Fruit fly (Drosophila melanogaster) whole organism, embryonic: ENCODE data around the gene chic.
A peak's percentile ranks its signal among the peaks of the same experiment; 100 is the strongest.

Experiments
- Abd-B ChIP-seq: fragments of 200-800 bp; sonication (Bioruptor generic); optimal IDR thresholded peaks from 2 replicates; lab custom pipeline; 2018; ENCODE audit warnings: missing biosample characterization, mild to moderate bottlenecking, missing genetic modification characterization, moderate library complexity
- Antp ChIP-seq: fragments of 200-800 bp; sonication (Bioruptor generic); optimal IDR thresholded peaks from 3 replicates; lab custom pipeline; 2016; ENCODE audit warnings: missing biosample characterization, missing genetic modification characterization
- Asciz ChIP-seq: fragments of 200-800 bp; sonication (Bioruptor generic); optimal IDR thresholded peaks from 2 replicates; lab custom pipeline; 2017; ENCODE audit warnings: missing biosample characterization, mild to moderate bottlenecking, missing genetic modification characterization, missing genetic modification reagents
- CG12219 ChIP-seq: fragments of 200-800 bp; sonication (Bioruptor generic); optimal IDR thresholded peaks from 3 replicates; lab custom pipeline; 2018; ENCODE audit warnings: missing biosample characterization, mild to moderate bottlenecking, missing genetic modification characterization
- CG13296 ChIP-seq: fragments of 200-800 bp; sonication (Bioruptor generic); optimal IDR thresholded peaks from 3 replicates; lab custom pipeline; 2018; ENCODE audit warnings: missing biosample characterization, mild to moderate bottlenecking, missing genetic modification characterization
- CG13894 ChIP-seq: fragments of 200-800 bp; sonication (Bioruptor generic); optimal IDR thresholded peaks from 3 replicates; lab custom pipeline; 2018; ENCODE audit warnings: missing biosample characterization, mild to moderate bottlenecking, missing genetic modification characterization, moderate library complexity
- CG14014 ChIP-seq: fragments of 200-800 bp; sonication (Bioruptor generic); IDR thresholded peaks from 2 replicates; pipeline ENCODE4 v1.3.6; 2022; ENCODE audit warnings: missing biosample characterization, missing genetic modification characterization
- CG15269 ChIP-seq: fragments of 200-800 bp; sonication (Bioruptor generic); optimal IDR thresholded peaks from 2 replicates; lab custom pipeline; 2018; ENCODE audit warnings: missing biosample characterization, mild to moderate bottlenecking, missing genetic modification characterization, moderate library complexity
- CG17612 ChIP-seq: fragments of 200-800 bp; sonication (Bioruptor generic); IDR thresholded peaks from 2 replicates; pipeline ENCODE4 v1.3.6; 2022; ENCODE audit warnings: missing biosample characterization, missing genetic modification characterization
- CG17802 ChIP-seq: fragments of 200-800 bp; sonication (Bioruptor generic); optimal IDR thresholded peaks from 2 replicates; lab custom pipeline; 2018; ENCODE audit warnings: missing biosample characterization, mild to moderate bottlenecking, missing genetic modification characterization, moderate library complexity
- CG2889 ChIP-seq: fragments of 200-800 bp; sonication (Bioruptor generic); IDR thresholded peaks from 3 replicates; pipeline ENCODE4 v1.3.6; 2022; ENCODE audit warnings: missing biosample characterization, missing genetic modification characterization
- CG30403 ChIP-seq: fragments of 200-800 bp; sonication (Bioruptor generic); optimal IDR thresholded peaks from 3 replicates; lab custom pipeline; 2016; ENCODE audit warnings: missing biosample characterization, missing genetic modification characterization
- CG3065 ChIP-seq: fragments of 200-800 bp; sonication (Bioruptor generic); optimal IDR thresholded peaks from 2 replicates; lab custom pipeline; 2016; ENCODE audit warnings: missing biosample characterization, missing genetic modification characterization
- CG31441 ChIP-seq: fragments of 200-800 bp; sonication (Bioruptor generic); IDR thresholded peaks from 2 replicates; pipeline ENCODE4 v1.3.6; 2022; ENCODE audit warnings: missing biosample characterization, missing genetic modification characterization
- CG32772 ChIP-seq: fragments of 200-800 bp; sonication (Bioruptor generic); IDR thresholded peaks from 2 replicates; pipeline ENCODE4 v1.3.6; 2022; ENCODE audit warnings: missing biosample characterization, missing genetic modification characterization
- CG3838 ChIP-seq: fragments of 200-800 bp; sonication (Bioruptor generic); optimal IDR thresholded peaks from 3 replicates; lab custom pipeline; 2016; ENCODE audit warnings: missing biosample characterization, missing genetic modification characterization
- CG4328 ChIP-seq: fragments of 200-800 bp; sonication (Bioruptor generic); optimal IDR thresholded peaks from 3 replicates; lab custom pipeline; 2017; ENCODE audit warnings: missing biosample characterization, missing genetic modification reagents, missing genetic modification characterization
- CG5245 ChIP-seq: fragments of 200-800 bp; sonication (Bioruptor generic); optimal IDR thresholded peaks from 3 replicates; lab custom pipeline; 2016; ENCODE audit warnings: missing biosample characterization, missing genetic modification characterization
- CG7745 ChIP-seq: fragments of 200-800 bp; sonication (Bioruptor generic); optimal IDR thresholded peaks from 2 replicates; lab custom pipeline; 2018; ENCODE audit warnings: missing biosample characterization, mild to moderate bottlenecking, missing genetic modification characterization, moderate library complexity
- CG8281 ChIP-seq: fragments of 200-800 bp; sonication (Bioruptor generic); optimal IDR thresholded peaks from 2 replicates; lab custom pipeline; 2018; ENCODE audit warnings: missing biosample characterization, mild to moderate bottlenecking, missing genetic modification characterization, moderate library complexity
- CG8388 ChIP-seq: fragments of 200-800 bp; sonication (Bioruptor generic); optimal IDR thresholded peaks from 2 replicates; lab custom pipeline; 2019; ENCODE audit warnings: missing biosample characterization, mild to moderate bottlenecking, missing genetic modification characterization, moderate library complexity
- CG9817 ChIP-seq: fragments of 200-800 bp; sonication (Bioruptor generic); optimal IDR thresholded peaks from 2 replicates; lab custom pipeline; 2018; ENCODE audit warnings: missing biosample characterization, mild to moderate bottlenecking, missing genetic modification characterization, moderate library complexity
- Chrac-16 ChIP-seq: fragments of 200-800 bp; sonication (Bioruptor generic); optimal IDR thresholded peaks from 3 replicates; lab custom pipeline; 2016; ENCODE audit warnings: missing biosample characterization, missing genetic modification characterization
- Drgx ChIP-seq: fragments of 200-800 bp; sonication (Bioruptor generic); IDR thresholded peaks from 2 replicates; pipeline ENCODE4 v1.3.6; 2022; ENCODE audit warnings: missing biosample characterization, missing genetic modification characterization
- GATAe ChIP-seq: fragments of 200-800 bp; sonication (Bioruptor generic); conservative IDR thresholded peaks from 2 replicates; pipeline ENCODE4 v1.3.6; 2022; ENCODE audit warnings: missing biosample characterization, missing genetic modification characterization
- H2.0 ChIP-seq: fragments of 200-800 bp; sonication (Bioruptor generic); IDR thresholded peaks from 2 replicates; pipeline ENCODE4 v1.3.6; 2022; ENCODE audit warnings: missing biosample characterization, missing genetic modification characterization
- Mad ChIP-seq: fragments of 200-800 bp; sonication (Bioruptor generic); optimal IDR thresholded peaks from 2 replicates; lab custom pipeline; 2016; ENCODE audit warnings: missing biosample characterization, missing genetic modification characterization
- Max ChIP-seq: fragments of 200-800 bp; sonication (Bioruptor generic); optimal IDR thresholded peaks from 2 replicates; lab custom pipeline; 2016; ENCODE audit warnings: missing biosample characterization, mild to moderate bottlenecking, missing genetic modification characterization
- NfI ChIP-seq: fragments of 200-800 bp; sonication (Bioruptor generic); optimal IDR thresholded peaks from 3 replicates; lab custom pipeline; 2018; ENCODE audit warnings: missing biosample characterization, mild to moderate bottlenecking, missing genetic modification characterization, moderate library complexity
- Sox100B ChIP-seq: fragments of 200-800 bp; sonication (Bioruptor generic); optimal IDR thresholded peaks from 3 replicates; lab custom pipeline; 2018; ENCODE audit warnings: missing biosample characterization, mild to moderate bottlenecking, missing genetic modification characterization
- Sox102F ChIP-seq: fragments of 200-800 bp; sonication (Bioruptor generic); optimal IDR thresholded peaks from 2 replicates; lab custom pipeline; 2018; ENCODE audit warnings: missing biosample characterization, mild to moderate bottlenecking, missing genetic modification characterization, moderate library complexity
- Ssrp ChIP-seq: fragments of 200-800 bp; sonication (Bioruptor generic); optimal IDR thresholded peaks from 2 replicates; lab custom pipeline; 2018; ENCODE audit warnings: missing biosample characterization, mild to moderate bottlenecking, missing genetic modification characterization, moderate library complexity
- bowl ChIP-seq: fragments of 200-800 bp; sonication (Bioruptor generic); IDR thresholded peaks from 2 replicates; pipeline ENCODE4 v1.3.6; 2022; ENCODE audit warnings: missing biosample characterization, missing genetic modification characterization
- btn ChIP-seq: fragments of 200-800 bp; sonication (Bioruptor generic); optimal IDR thresholded peaks from 2 replicates; lab custom pipeline; 2016; ENCODE audit warnings: missing biosample characterization, missing genetic modification characterization
- cato ChIP-seq: fragments of 200-800 bp; sonication (Bioruptor generic); optimal IDR thresholded peaks from 2 replicates; lab custom pipeline; 2016; ENCODE audit warnings: missing biosample characterization, missing genetic modification characterization, borderline replicate concordance
- crol ChIP-seq: fragments of 200-800 bp; sonication (Bioruptor generic); IDR thresholded peaks from 2 replicates; pipeline ENCODE4 v1.3.6; 2022; ENCODE audit warnings: missing biosample characterization, missing genetic modification characterization
- exex ChIP-seq: fragments of 200-800 bp; sonication (Bioruptor generic); optimal IDR thresholded peaks from 4 replicates; lab custom pipeline; 2018; ENCODE audit warnings: missing biosample characterization, mild to moderate bottlenecking, missing genetic modification characterization, moderate library complexity
- gem ChIP-seq: fragments of 200-800 bp; sonication (Bioruptor generic); optimal IDR thresholded peaks from 2 replicates; lab custom pipeline; 2019; ENCODE audit warnings: missing biosample characterization, mild to moderate bottlenecking, missing genetic modification characterization, moderate library complexity
- lab ChIP-seq: fragments of 200-800 bp; sonication (Bioruptor generic); optimal IDR thresholded peaks from 3 replicates; lab custom pipeline; 2017; ENCODE audit warnings: missing biosample characterization, missing genetic modification characterization, mild to moderate bottlenecking, moderate library complexity, missing genetic modification reagents
- mam ChIP-seq: fragments of 200-800 bp; sonication (Bioruptor generic); optimal IDR thresholded peaks from 3 replicates; lab custom pipeline; 2016; ENCODE audit warnings: missing biosample characterization, missing genetic modification characterization
- odd ChIP-seq: fragments of 200-800 bp; sonication (Bioruptor generic); optimal IDR thresholded peaks from 2 replicates; lab custom pipeline; 2017; ENCODE audit warnings: missing biosample characterization, mild to moderate bottlenecking, missing genetic modification characterization
- org-1 ChIP-seq: fragments of 200-800 bp; sonication (Bioruptor generic); optimal IDR thresholded peaks from 2 replicates; lab custom pipeline; 2017; ENCODE audit warnings: missing biosample characterization, missing genetic modification characterization
- peb ChIP-seq: fragments of 200-800 bp; sonication (Bioruptor generic); IDR thresholded peaks from 2 replicates; pipeline ENCODE4 v1.3.6; 2022; ENCODE audit warnings: missing biosample characterization, missing genetic modification characterization
- phol ChIP-seq: fragments of 200-800 bp; sonication (Bioruptor generic); optimal IDR thresholded peaks from 3 replicates; lab custom pipeline; 2018; ENCODE audit warnings: missing biosample characterization, mild to moderate bottlenecking, missing genetic modification characterization, moderate library complexity
- schlank ChIP-seq: fragments of 200-800 bp; sonication (Bioruptor generic); optimal IDR thresholded peaks from 2 replicates; lab custom pipeline; 2018; ENCODE audit warnings: missing biosample characterization, mild to moderate bottlenecking, missing genetic modification characterization
- sd ChIP-seq: fragments of 200-800 bp; sonication (Bioruptor generic); optimal IDR thresholded peaks from 3 replicates; lab custom pipeline; 2018; ENCODE audit warnings: missing biosample characterization, mild to moderate bottlenecking, missing genetic modification characterization, moderate library complexity
- seq ChIP-seq: fragments of 200-800 bp; sonication (Bioruptor generic); IDR thresholded peaks from 2 replicates; pipeline ENCODE4 v1.3.6; 2022; ENCODE audit warnings: missing biosample characterization, missing genetic modification characterization
- sob ChIP-seq: fragments of 200-800 bp; sonication (Bioruptor generic); IDR thresholded peaks from 2 replicates; pipeline ENCODE4 v1.3.6; 2022; ENCODE audit warnings: missing biosample characterization, missing genetic modification characterization
- tap ChIP-seq: fragments of 200-800 bp; optimal IDR thresholded peaks from 3 replicates; lab custom pipeline; 2019; ENCODE audit warnings: missing biosample characterization, mild to moderate bottlenecking, missing genetic modification characterization, moderate library complexity
- tin ChIP-seq: fragments of 200-800 bp; sonication (Bioruptor generic); optimal IDR thresholded peaks from 3 replicates; lab custom pipeline; 2016; ENCODE audit warnings: missing biosample characterization, missing genetic modification characterization
- toy ChIP-seq: fragments of 200-800 bp; sonication (Bioruptor generic); IDR thresholded peaks from 2 replicates; pipeline ENCODE4 v1.3.6; 2022; ENCODE audit warnings: missing biosample characterization, missing genetic modification characterization
- zfh1 ChIP-seq: fragments of 200-800 bp; sonication (Bioruptor generic); IDR thresholded peaks from 3 replicates; pipeline ENCODE4 v1.3.6; 2022; ENCODE audit warnings: missing biosample characterization, missing genetic modification characterization

The chic gene

DNA sequence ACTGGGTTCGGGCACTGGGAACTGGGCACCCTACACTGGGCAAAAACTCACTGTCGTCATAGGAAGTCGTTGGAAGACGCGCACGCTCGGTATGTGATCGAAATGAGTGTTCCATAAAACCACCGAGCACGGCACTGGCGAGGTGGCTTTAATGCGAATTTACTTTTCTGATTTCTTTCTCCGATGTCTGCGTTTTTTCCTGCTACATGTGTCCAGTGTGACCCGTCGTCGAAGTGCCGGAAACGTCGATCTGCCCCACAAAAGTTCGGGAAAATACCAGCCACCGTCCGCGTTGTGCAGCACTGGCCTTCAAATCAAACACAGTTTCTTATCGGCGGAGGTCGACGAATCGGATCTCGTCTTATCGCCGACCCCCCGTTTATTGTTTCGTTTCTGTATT is 18.4 kb upstream of the chic start, which contains the start of gene Kdm5 (continued):
- TF ChIP-seq sd (tag; lab: Kevin White, UChicago), result no peak
- no peak for TF ChIP-seq seq (GFP tag; lab: Robert Waterston, UW)
- peak; percentile 30 for TF ChIP-seq tin
- peak; percentile 45; the same call in 1 of the 2 replicates for TF ChIP-seq Drgx (GFP tag; lab: Robert Waterston, UW)
- TF ChIP-seq Sox102F (GFP tag; lab: Kevin White, UChicago), result no peak
- TF ChIP-seq zfh1 (GFP tag; lab: Robert Waterston, UW), result peak; percentile 73
- no peak for TF ChIP-seq CG32772 (GFP tag; lab: Robert Waterston, UW)
- TF ChIP-seq CG17802 (tag; lab: Kevin White, UChicago), result peak; percentile 44
- TF ChIP-seq mam (GFP tag; lab: Kevin White, UChicago), result no peak
- no peak for TF ChIP-seq CG7745 (tag; lab: Kevin White, UChicago)
- TF ChIP-seq CG30403, result peak; percentile 4
- no peak for TF ChIP-seq Asciz (GFP tag; lab: Kevin White, UChicago)
- TF ChIP-seq Ssrp (tag; lab: Kevin White, UChicago), result no peak
- TF ChIP-seq Max (GFP tag; lab: Kevin White, UChicago), result no peak
- peak; percentile 11 for TF ChIP-seq CG9817
- TF ChIP-seq gem, result no peak
- TF ChIP-seq cato (GFP tag; lab: Kevin White, UChicago), result no peak
- TF ChIP-seq CG3065, result no peak
- TF ChIP-seq CG8281, result no peak
- 0 out of 2 replicates have a peak, but pooled peaks have one; percentile 7 for TF ChIP-seq CG14014 (GFP tag; lab: Robert Waterston, UW)
- no peak for TF ChIP-seq NfI (GFP tag; lab: Kevin White, UChicago)
- TF ChIP-seq peb (GFP tag; lab: Robert Waterston, UW), result no peak
- peak; percentile 48; the same call in 1 of the 2 replicates for TF ChIP-seq crol (GFP tag; lab: Robert Waterston, UW)
- no peak for TF ChIP-seq tap
- no peak for TF ChIP-seq schlank (tag; lab: Kevin White, UChicago)
- peak; percentile 37 for TF ChIP-seq exex
- peak; percentile 36 for TF ChIP-seq CG4328 (GFP tag; lab: Kevin White, UChicago)
- TF ChIP-seq Sox100B (GFP tag; lab: Kevin White, UChicago), result no peak
- no peak for TF ChIP-seq CG17612 (GFP tag; lab: Robert Waterston, UW)
- TF ChIP-seq phol (tag; lab: Kevin White, UChicago), result peak; percentile 70
- no peak for TF ChIP-seq CG3838 (GFP tag; lab: Kevin White, UChicago)
- no peak for TF ChIP-seq CG12219 (GFP tag; lab: Kevin White, UChicago)
- TF ChIP-seq GATAe (GFP tag; lab: Robert Waterston, UW), result peak; percentile 92
- no peak for TF ChIP-seq H2.0 (GFP tag; lab: Robert Waterston, UW)
- no peak for TF ChIP-seq CG2889
- no peak for TF ChIP-seq CG8388
- no peak for TF ChIP-seq Abd-B (GFP tag; lab: Kevin White, UChicago)
- TF ChIP-seq org-1 (GFP tag; lab: Kevin White, UChicago), result no peak
- peak; percentile 64 for TF ChIP-seq lab
- TF ChIP-seq bowl, result no peak
- no peak for TF ChIP-seq toy (GFP tag; lab: Robert Waterston, UW)
- TF ChIP-seq Chrac-16, result no peak
- peak; percentile 49; the same call in 1 of the 2 replicates for TF ChIP-seq sob
- TF ChIP-seq CG13894, result no peak
- no peak for TF ChIP-seq CG5245 (GFP tag; lab: Kevin White, UChicago)
- TF ChIP-seq CG15269 (tag; lab: Kevin White, UChicago), result no peak
- no peak for TF ChIP-seq btn (GFP tag; lab: Kevin White, UChicago)
- no peak for TF ChIP-seq odd (GFP tag; lab: Kevin White, UChicago)
- TF ChIP-seq CG13296, result no peak
- TF ChIP-seq Antp (GFP tag; lab: Kevin White, UChicago), result no peak
- TF ChIP-seq Mad (GFP tag; lab: Kevin White, UChicago), result no peak
- no peak for TF ChIP-seq CG31441 (GFP tag; lab: Robert Waterston, UW)
